Fruit fly (Drosophila melanogaster) whole organism, prepupa: ENCODE measurements around the gene CG3349.

Source experiments
- Blimp-1 ChIP-seq: fragments of 200-800 bp; sonication (Bioruptor generic); optimal IDR thresholded peaks from 3 replicates; lab custom pipeline; 2017; ENCODE audit warnings: missing biosample characterization, missing genetic modification characterization, mild to moderate bottlenecking, moderate library complexity, missing genetic modification reagents
- CG15336 ChIP-seq: fragments of 200-800 bp; sonication (Bioruptor generic); IDR thresholded peaks from 2 replicates; pipeline ENCODE4 v1.3.6; 2022; ENCODE audit warnings: missing biosample characterization, missing genetic modification characterization
- CG16779 ChIP-seq: fragments of 200-800 bp; sonication (Bioruptor generic); optimal IDR thresholded peaks from 3 replicates; lab custom pipeline; 2017; ENCODE audit warnings: missing biosample characterization, mild to moderate bottlenecking, missing genetic modification characterization
- CG3032 ChIP-seq: fragments of 200-800 bp; optimal IDR thresholded peaks from 2 replicates; lab custom pipeline; 2019; ENCODE audit warnings: missing biosample characterization, mild to moderate bottlenecking, missing genetic modification characterization, moderate library complexity
- CG31627 ChIP-seq: fragments of 200-800 bp; sonication (Bioruptor generic); optimal IDR thresholded peaks from 3 replicates; lab custom pipeline; 2016; ENCODE audit warnings: missing biosample characterization, missing genetic modification characterization
- CG32006 ChIP-seq: fragments of 200-800 bp; sonication (Bioruptor generic); optimal IDR thresholded peaks from 3 replicates; lab custom pipeline; 2017; ENCODE audit warnings: missing biosample characterization, mild to moderate bottlenecking, missing genetic modification characterization
- CG6808 ChIP-seq: fragments of 200-800 bp; sonication (Bioruptor generic); optimal IDR thresholded peaks from 3 replicates; lab custom pipeline; 2017; ENCODE audit warnings: missing biosample characterization, missing genetic modification characterization, mild to moderate bottlenecking, moderate library complexity, missing genetic modification reagents
- CG6854 ChIP-seq: fragments of 200-800 bp; sonication (Bioruptor generic); optimal IDR thresholded peaks from 2 replicates; lab custom pipeline; 2017; ENCODE audit warnings: missing biosample characterization, mild to moderate bottlenecking, missing genetic modification characterization
- CG7368 ChIP-seq: fragments of 200-800 bp; sonication (Bioruptor generic); optimal IDR thresholded peaks from 3 replicates; lab custom pipeline; 2016; ENCODE audit warnings: missing biosample characterization, missing genetic modification characterization
- CG8119 ChIP-seq: fragments of 200-800 bp; sonication (Bioruptor generic); IDR thresholded peaks from 3 replicates; pipeline ENCODE4 v1.3.6; 2022; ENCODE audit warnings: missing biosample characterization, missing genetic modification characterization
- CG8319 ChIP-seq: fragments of 200-800 bp; sonication (Bioruptor generic); optimal IDR thresholded peaks from 3 replicates; lab custom pipeline; 2016; ENCODE audit warnings: missing biosample characterization, missing genetic modification characterization
- CG8632 ChIP-seq: fragments of 200-800 bp; sonication (Bioruptor generic); optimal IDR thresholded peaks from 3 replicates; lab custom pipeline; 2016; ENCODE audit warnings: missing biosample characterization, missing genetic modification characterization
- Eip75B ChIP-seq: fragments of 200-800 bp; sonication (Bioruptor generic); optimal IDR thresholded peaks from 3 replicates; lab custom pipeline; 2016; ENCODE audit warnings: missing biosample characterization, missing genetic modification characterization
- Ets21C ChIP-seq: fragments of 200-800 bp; sonication (Bioruptor generic); optimal IDR thresholded peaks from 3 replicates; lab custom pipeline; 2016; ENCODE audit warnings: missing biosample characterization, missing genetic modification characterization
- Gug ChIP-seq: fragments of 200-800 bp; sonication (Bioruptor generic); IDR thresholded peaks from 2 replicates; pipeline ENCODE4 v1.3.6; 2022; ENCODE audit warnings: missing biosample characterization, missing genetic modification characterization
- Hr38 ChIP-seq: sonication (Bioruptor generic); optimal IDR thresholded peaks from 2 replicates; lab custom pipeline; 2016; ENCODE audit warnings: missing biosample characterization, missing genetic modification characterization
- Hr39 ChIP-seq: fragments of 200-800 bp; sonication (Bioruptor generic); optimal IDR thresholded peaks from 2 replicates; lab custom pipeline; 2016; ENCODE audit warnings: missing biosample characterization, missing genetic modification characterization
- Hr4 ChIP-seq: fragments of 200-800 bp; sonication (Bioruptor generic); optimal IDR thresholded peaks from 3 replicates; lab custom pipeline; 2016; ENCODE audit warnings: missing biosample characterization, missing genetic modification characterization
- Met ChIP-seq: fragments of 200-800 bp; sonication (Bioruptor generic); optimal IDR thresholded peaks from 3 replicates; lab custom pipeline; 2016; ENCODE audit warnings: missing biosample characterization, missing genetic modification characterization
- OdsH ChIP-seq: fragments of 200-800 bp; sonication (Bioruptor generic); optimal IDR thresholded peaks from 3 replicates; lab custom pipeline; 2016; ENCODE audit warnings: missing biosample characterization, missing genetic modification characterization
- Sox102F ChIP-seq: fragments of 200-800 bp; sonication (Bioruptor generic); optimal IDR thresholded peaks from 2 replicates; lab custom pipeline; 2016; ENCODE audit warnings: missing biosample characterization, mild to moderate bottlenecking, missing genetic modification characterization
- Sox14 ChIP-seq: fragments of 200-800 bp; sonication (Bioruptor generic); optimal IDR thresholded peaks from 3 replicates; lab custom pipeline; 2016; ENCODE audit warnings: missing biosample characterization, missing genetic modification characterization
- Sox15 ChIP-seq: fragments of 200-800 bp; sonication (Bioruptor generic); optimal IDR thresholded peaks from 3 replicates; lab custom pipeline; 2016; ENCODE audit warnings: missing biosample characterization, missing genetic modification characterization
- acj6 ChIP-seq: fragments of 200-800 bp; sonication (Bioruptor generic); optimal IDR thresholded peaks from 3 replicates; lab custom pipeline; 2016; ENCODE audit warnings: missing biosample characterization, missing genetic modification characterization
- dac ChIP-seq: fragments of 200-800 bp; sonication (Bioruptor generic); optimal IDR thresholded peaks from 2 replicates; lab custom pipeline; 2017; ENCODE audit warnings: missing biosample characterization, mild to moderate bottlenecking, missing genetic modification characterization
- dsx ChIP-seq: fragments of 200-800 bp; optimal IDR thresholded peaks from 3 replicates; lab custom pipeline; 2019; ENCODE audit warnings: missing biosample characterization, mild to moderate bottlenecking, missing genetic modification characterization, moderate library complexity; ENCODE audit not compliant: poor library complexity, severe bottlenecking
- eg ChIP-seq: fragments of 200-800 bp; sonication (Bioruptor generic); IDR thresholded peaks from 3 replicates; pipeline ENCODE4 v1.3.6; 2022; ENCODE audit warnings: missing biosample characterization, missing genetic modification characterization
- fd59A ChIP-seq: fragments of 200-800 bp; sonication (Bioruptor generic); optimal IDR thresholded peaks from 2 replicates; lab custom pipeline; 2017; ENCODE audit warnings: missing biosample characterization, mild to moderate bottlenecking, missing genetic modification characterization, missing genetic modification reagents
- fd85E ChIP-seq: fragments of 200-800 bp; sonication (Bioruptor generic); optimal IDR thresholded peaks from 3 replicates; lab custom pipeline; 2016; ENCODE audit warnings: missing biosample characterization, missing genetic modification characterization
- fkh ChIP-seq: fragments of 200-800 bp; sonication (Bioruptor generic); optimal IDR thresholded peaks from 3 replicates; lab custom pipeline; 2017; ENCODE audit warnings: missing biosample characterization, mild to moderate bottlenecking, missing genetic modification characterization, moderate library complexity
- lz ChIP-seq: fragments of 200-800 bp; sonication (Bioruptor generic); optimal IDR thresholded peaks from 3 replicates; lab custom pipeline; 2016; ENCODE audit warnings: missing biosample characterization, missing genetic modification characterization
- pdm3 ChIP-seq: fragments of 200-800 bp; sonication (Bioruptor generic); optimal IDR thresholded peaks from 3 replicates; lab custom pipeline; 2016; ENCODE audit warnings: missing biosample characterization, missing genetic modification characterization
- salr ChIP-seq, 2 experiments: fragments of 200-800 bp; sonication (Bioruptor generic); optimal IDR thresholded peaks; 3 replicates each; lab custom pipeline; 2016 to 2018; ENCODE audit warnings: missing biosample characterization in 2 of 2, missing genetic modification characterization in 2 of 2, mild to moderate bottlenecking in 1 of 2
- vri ChIP-seq: fragments of 200-800 bp; sonication (Bioruptor generic); optimal IDR thresholded peaks from 3 replicates; lab custom pipeline; 2016; ENCODE audit warnings: missing biosample characterization, mild to moderate bottlenecking, missing genetic modification characterization

CG3349 gene

dm6 chr3L:14949943-14950342 is 29.5 kb upstream of the CG3349 start:
- TF ChIP-seq CG8119 (GFP tag; lab: Robert Waterston, UW) (no peak), CG7368 (GFP tag; lab: Kevin White, UChicago) (no peak), dsx (GFP tag; lab: Kevin White, UChicago) (no peak), eg (GFP tag; lab: Robert Waterston, UW) (no peak), vri (GFP tag; lab: Kevin White, UChicago) (no peak), CG6854 (GFP tag; lab: Kevin White, UChicago) (no peak), dac (GFP tag; lab: Kevin White, UChicago) (no peak), OdsH (GFP tag; lab: Kevin White, UChicago) (no peak), CG3032 (tag; lab: Kevin White, UChicago) (no peak), Met (GFP tag; lab: Kevin White, UChicago) (no peak), CG8319 (no peak), CG6808 (GFP tag; lab: Kevin White, UChicago) (no peak), acj6 (no peak), Hr4 (no peak), CG8632 (GFP tag; lab: Kevin White, UChicago) (no peak), fkh (GFP tag; lab: Kevin White, UChicago) (no peak), CG32006 (GFP tag; lab: Kevin White, UChicago) (no peak), pdm3 (GFP tag; lab: Kevin White, UChicago) (no peak)

dm6 chr3L:14952858-14953669 is 26.4 kb upstream of the CG3349 start:
- TF ChIP-seq dac (GFP tag; lab: Kevin White, UChicago) (no peak), Hr38 (GFP tag; lab: Kevin White, UChicago) (no peak), dsx (GFP tag; lab: Kevin White, UChicago) (no peak), Sox15 (GFP tag; lab: Kevin White, UChicago) (no peak), Blimp-1 (GFP tag; lab: Kevin White, UChicago) (no peak), Hr39 (no peak), Ets21C (GFP tag; lab: Kevin White, UChicago) (no peak), CG3032 (tag; lab: Kevin White, UChicago) (no peak), Sox14 (no peak), salr (GFP tag; optimal IDR thresholded peaks at IDR 0.05; lab: Kevin White, UChicago) (no peak), CG16779 (tag; lab: Kevin White, UChicago) (no peak), fd85E (no peak)

- no peak for TF ChIP-seq CG31627 (GFP tag; lab: Kevin White, UChicago)
- TF ChIP-seq fd85E, result no peak
- peak; percentile 93 for TF ChIP-seq fkh (GFP tag; lab: Kevin White, UChicago)
- TF ChIP-seq CG8119 (GFP tag; lab: Robert Waterston, UW), result no peak
- no peak for TF ChIP-seq OdsH (GFP tag; lab: Kevin White, UChicago)
- no peak for TF ChIP-seq CG32006 (GFP tag; lab: Kevin White, UChicago)
- TF ChIP-seq dac (GFP tag; lab: Kevin White, UChicago), result no peak
- TF ChIP-seq, all 60 proteins: peak for 1
These were observed 23.0 kb upstream of the CG3349 start for dm6 chr3L:14956288-14957032.

- TF ChIP-seq Blimp-1 (GFP tag; lab: Kevin White, UChicago) (no peak), lz (GFP tag; lab: Kevin White, UChicago) (no peak), Eip75B (GFP tag; lab: Kevin White, UChicago) (no peak), fd59A (no peak), CG3032 (tag; lab: Kevin White, UChicago) (no peak), CG15336 (GFP tag; lab: Robert Waterston, UW) (no peak), Sox102F (GFP tag; lab: Kevin White, UChicago) (no peak), fkh (GFP tag; lab: Kevin White, UChicago) (no peak), Gug (GFP tag; lab: Robert Waterston, UW) (no peak)
- TF ChIP-seq, all 60 proteins: peak for 0
These were observed 22.4 kb upstream of the CG3349 start for dm6 chr3L:14957033-14957328.
